Fruit fly (Drosophila melanogaster): ENCODE results near the gene Lgr3.

Gene Lgr3

DNA sequence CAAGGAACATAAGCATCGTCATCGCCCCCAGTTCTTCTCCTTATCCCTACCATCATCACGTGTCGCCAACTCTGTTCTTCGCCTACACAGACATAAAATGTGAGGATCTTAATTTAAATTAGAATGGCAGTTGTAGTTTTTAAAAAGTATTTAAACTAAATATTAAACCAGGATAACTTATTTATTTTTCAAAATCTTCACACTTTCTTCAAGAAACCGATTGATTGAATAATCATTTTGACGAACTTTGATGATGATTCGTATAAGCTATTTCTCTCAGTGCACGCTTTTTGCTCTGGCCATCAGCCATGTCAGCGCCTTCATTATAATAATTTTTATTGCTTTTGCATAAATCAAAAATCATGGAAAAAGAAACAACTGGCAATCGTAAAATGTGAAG lies 26.6 kb upstream of the Lgr3 start:
- TF ChIP-seq pan (optimal IDR thresholded peaks at IDR 0.05) (no peak), Dll (optimal IDR thresholded peaks at IDR 0.05) (no peak), EcR (GFP tag; optimal IDR thresholded peaks at IDR 0.05) (no peak), psq (optimal IDR thresholded peaks at IDR 0.05) (no peak), usp (GFP tag; optimal IDR thresholded peaks at IDR 0.05) (no peak), CG8478 (optimal IDR thresholded peaks at IDR 0.05) (no peak)

DNA sequence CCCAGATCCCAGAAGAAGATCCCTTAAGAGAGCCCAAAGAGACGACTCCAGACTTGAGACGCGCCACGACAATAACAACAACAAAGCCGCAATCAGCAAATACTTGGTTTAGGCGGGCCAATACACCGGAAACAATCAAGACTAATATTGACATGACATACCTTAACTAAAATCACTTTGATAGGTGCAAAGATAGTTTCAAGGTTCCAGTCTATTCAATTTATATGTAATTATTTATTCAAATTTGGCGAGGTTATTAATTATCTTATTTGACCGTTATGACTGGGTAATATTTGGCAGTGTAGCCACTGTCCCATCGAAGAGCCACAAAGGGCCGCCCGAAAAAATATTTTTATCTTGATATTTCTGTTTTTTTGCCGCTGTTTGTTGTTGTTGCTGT lies 25.1 kb upstream of the Lgr3 start:
- TF ChIP-seq pan (optimal IDR thresholded peaks at IDR 0.05) (no peak), usp (GFP tag; optimal IDR thresholded peaks at IDR 0.05) (no peak), psq (optimal IDR thresholded peaks at IDR 0.05) (no peak), CG8478 (optimal IDR thresholded peaks at IDR 0.05) (no peak), EcR (GFP tag; optimal IDR thresholded peaks at IDR 0.05) (no peak)

DNA sequence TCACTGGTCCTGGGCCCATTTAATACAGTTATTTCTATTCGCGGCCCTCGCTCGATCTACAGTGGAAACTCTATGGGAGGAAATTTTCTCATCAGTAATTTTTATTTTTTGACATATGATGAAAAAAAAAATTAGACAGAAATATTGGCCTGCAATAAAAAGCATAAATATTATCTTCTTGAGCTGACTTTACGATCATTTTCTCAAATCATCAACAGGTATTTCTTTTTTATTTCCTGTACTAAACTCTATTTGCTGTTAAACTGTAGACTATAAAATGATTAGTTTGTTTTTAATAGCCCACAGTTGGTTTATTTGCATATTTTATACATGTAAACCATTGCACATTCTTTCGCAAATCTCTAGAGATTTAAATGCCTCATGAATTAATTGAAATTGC lies 21.4 kb upstream of the Lgr3 start:
- no peak for TF ChIP-seq CG8478 (optimal IDR thresholded peaks at IDR 0.05)
- TF ChIP-seq pan (optimal IDR thresholded peaks at IDR 0.05), result no peak
- no peak for TF ChIP-seq psq (optimal IDR thresholded peaks at IDR 0.05)
- no peak for TF ChIP-seq usp (GFP tag; optimal IDR thresholded peaks at IDR 0.05)
- no peak for TF ChIP-seq Dll (optimal IDR thresholded peaks at IDR 0.05)

DNA sequence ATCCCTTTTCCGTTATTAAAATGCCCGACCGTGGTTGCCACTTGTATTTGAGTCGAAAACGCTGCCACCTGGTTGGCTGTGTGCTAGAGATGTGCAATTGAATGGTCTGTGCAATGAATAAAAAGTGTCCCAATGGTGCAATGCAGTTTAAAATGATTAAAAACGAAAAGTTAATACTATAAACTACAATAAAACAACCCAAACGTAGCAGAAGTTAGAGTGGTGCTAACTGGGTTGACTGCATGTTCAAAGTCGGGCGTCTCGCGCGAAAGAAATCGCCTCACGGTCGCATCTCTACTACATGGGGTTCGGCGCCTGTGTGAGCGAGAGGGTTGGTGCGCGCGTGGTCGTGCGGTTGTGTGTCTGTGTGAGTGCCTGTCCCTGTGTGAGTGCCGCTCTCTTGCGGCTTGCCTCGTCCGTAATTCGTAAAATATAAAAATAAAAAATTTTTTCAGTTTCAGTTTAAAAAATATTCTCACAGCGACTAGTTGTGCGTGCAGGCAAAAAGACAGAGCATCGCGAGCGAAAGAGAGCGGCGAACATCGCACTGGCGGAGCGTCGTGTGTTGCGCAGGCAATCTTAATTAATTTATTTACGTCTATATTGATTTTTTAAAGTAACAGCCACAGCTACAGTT lies 18.6 kb upstream of the Lgr3 start:
- TF ChIP-seq psq (optimal IDR thresholded peaks at IDR 0.05) (no peak), CG8478 (optimal IDR thresholded peaks at IDR 0.05) (peak; percentile 6)

DNA sequence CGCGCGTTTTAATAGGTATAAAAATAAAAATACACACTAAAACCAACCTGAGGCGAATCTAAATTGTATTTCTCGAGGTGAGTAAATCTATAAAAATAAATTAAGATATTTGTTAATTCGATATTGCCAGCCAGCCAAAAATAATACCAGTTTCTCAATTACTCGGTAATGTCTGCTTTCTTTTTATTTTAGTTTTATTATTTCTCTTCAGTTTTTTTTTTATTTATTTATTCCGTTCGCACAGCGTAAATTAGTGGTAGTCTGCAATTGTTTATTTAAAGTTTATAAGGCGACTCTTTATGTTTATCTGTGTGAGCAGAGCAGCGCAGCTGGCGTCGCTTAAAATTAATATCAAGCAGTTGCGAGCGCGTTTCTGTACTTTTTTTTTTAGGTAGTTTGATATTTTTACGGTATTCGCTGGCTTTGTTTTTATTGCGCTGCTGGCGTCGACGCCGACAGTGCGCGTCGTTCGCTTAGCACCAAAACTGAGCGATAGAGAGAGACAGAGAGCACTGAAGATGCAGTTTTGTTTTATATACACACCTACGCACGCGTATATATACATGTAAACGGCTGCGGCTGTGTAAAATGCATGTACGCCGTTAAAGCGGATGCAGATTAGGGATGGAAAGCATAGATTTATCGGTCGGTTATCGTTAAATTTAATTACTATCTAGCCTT lies 17.9 kb upstream of the Lgr3 start:
- no peak for TF ChIP-seq pan (optimal IDR thresholded peaks at IDR 0.05)
- no peak for TF ChIP-seq EcR (GFP tag; optimal IDR thresholded peaks at IDR 0.05)
- no peak for TF ChIP-seq usp (GFP tag; optimal IDR thresholded peaks at IDR 0.05)
- TF ChIP-seq Dll (optimal IDR thresholded peaks at IDR 0.05), result no peak
- no peak for TF ChIP-seq CG8478 (optimal IDR thresholded peaks at IDR 0.05)
- no peak for TF ChIP-seq psq (optimal IDR thresholded peaks at IDR 0.05)

DNA sequence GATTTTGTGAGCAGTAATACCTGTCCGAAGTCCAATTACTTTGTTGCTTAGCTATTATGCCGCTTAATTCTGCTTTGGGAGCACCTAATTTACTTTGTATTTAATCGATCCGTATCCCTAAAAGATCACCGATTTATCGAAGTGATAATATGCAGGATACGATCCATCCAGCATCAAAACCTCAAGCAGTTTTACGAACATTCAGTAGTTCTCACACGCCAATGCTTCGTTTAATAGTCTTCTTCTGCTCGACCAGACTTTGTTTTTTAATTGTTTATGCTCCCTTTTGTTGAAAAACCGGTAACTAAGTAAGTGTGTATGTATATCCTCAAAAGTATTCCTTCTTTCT lies 17.4 kb upstream of the Lgr3 start:
- TF ChIP-seq EcR (GFP tag; optimal IDR thresholded peaks at IDR 0.05) (no peak), pan (optimal IDR thresholded peaks at IDR 0.05) (no peak), CG8478 (optimal IDR thresholded peaks at IDR 0.05) (no peak)

DNA sequence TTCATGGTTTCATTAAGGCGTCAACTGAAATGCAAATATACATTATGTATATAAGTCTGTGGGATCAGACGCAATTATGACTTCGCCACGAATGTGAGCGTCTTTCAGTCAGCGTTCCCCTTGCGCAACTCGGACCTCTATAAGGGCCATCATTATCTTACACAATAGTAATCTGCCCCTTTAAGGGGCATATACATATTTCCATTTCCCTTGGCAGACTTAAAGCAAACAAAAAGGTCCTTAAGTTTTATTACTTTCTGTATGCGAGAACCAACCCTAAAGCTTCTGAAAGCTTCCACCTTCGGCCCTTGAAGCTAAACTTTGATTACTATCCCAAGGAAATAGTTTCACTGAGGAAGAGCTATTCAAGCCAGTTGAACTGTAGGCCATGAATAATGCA lies 15.2 kb upstream of the Lgr3 start:
- no peak for TF ChIP-seq Dll (optimal IDR thresholded peaks at IDR 0.05)

DNA sequence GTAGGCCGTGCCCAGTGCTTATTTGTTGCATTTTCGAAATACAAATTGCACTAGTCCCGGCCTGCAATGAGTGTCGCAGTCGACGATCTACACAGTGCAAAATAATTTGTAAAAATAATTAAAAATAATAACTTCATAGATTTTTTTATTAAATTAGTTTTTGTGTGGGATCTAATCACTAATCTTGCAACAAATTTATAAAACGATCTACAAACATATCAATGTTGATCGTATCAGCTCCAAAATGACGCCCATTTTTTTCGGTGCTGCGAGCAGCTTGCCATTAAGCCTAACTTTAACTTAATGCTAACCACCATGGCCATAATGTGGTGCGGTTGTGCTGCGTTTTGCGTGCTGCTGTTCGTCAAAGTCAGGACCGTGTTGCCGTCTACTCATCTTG lies 14.2 kb upstream of the Lgr3 start:
- no peak for TF ChIP-seq Dll (optimal IDR thresholded peaks at IDR 0.05)
- no peak for TF ChIP-seq CG8478 (optimal IDR thresholded peaks at IDR 0.05)
- TF ChIP-seq psq (optimal IDR thresholded peaks at IDR 0.05), result no peak
- TF ChIP-seq pan (optimal IDR thresholded peaks at IDR 0.05), result no peak
- no peak for TF ChIP-seq EcR (GFP tag; optimal IDR thresholded peaks at IDR 0.05)
- no peak for TF ChIP-seq usp (GFP tag; optimal IDR thresholded peaks at IDR 0.05)

DNA sequence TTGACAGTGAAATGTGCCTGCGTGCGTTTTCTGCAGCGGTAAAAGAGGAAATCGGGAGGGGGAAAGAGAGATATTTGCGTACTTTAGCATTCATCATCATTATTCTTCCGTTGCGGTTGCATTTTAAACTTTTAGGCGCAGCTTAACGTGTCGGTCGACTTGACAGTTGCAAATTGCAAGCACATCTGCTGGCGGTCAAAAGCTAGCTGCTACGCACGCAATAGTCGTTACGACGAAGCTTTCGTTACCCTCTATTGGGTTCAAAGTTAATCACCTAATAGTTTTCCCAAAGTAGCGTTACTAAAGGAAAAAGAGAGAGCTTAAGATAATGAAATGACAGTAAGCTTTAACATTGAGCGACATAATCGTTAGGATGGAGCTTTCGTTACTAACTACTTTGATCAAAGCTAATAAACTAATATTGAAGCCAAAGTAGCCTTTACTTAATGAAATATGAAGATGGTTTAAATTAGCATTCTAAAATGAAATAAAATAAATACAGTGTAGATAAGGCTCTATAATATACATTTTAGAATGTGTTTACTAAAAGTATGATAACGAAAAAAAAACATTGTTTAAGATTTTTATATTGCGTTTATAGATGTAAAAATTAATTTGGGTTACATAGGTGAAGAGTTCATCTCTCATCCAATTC lies 13.4 kb upstream of the Lgr3 start:
- TF ChIP-seq Dll (optimal IDR thresholded peaks at IDR 0.05), result no peak
- no peak for TF ChIP-seq usp (GFP tag; optimal IDR thresholded peaks at IDR 0.05)
- no peak for TF ChIP-seq psq (optimal IDR thresholded peaks at IDR 0.05)
- TF ChIP-seq EcR (GFP tag; optimal IDR thresholded peaks at IDR 0.05), result no peak
- no peak for TF ChIP-seq pan (optimal IDR thresholded peaks at IDR 0.05)
- no peak for TF ChIP-seq CG8478 (optimal IDR thresholded peaks at IDR 0.05)

DNA sequence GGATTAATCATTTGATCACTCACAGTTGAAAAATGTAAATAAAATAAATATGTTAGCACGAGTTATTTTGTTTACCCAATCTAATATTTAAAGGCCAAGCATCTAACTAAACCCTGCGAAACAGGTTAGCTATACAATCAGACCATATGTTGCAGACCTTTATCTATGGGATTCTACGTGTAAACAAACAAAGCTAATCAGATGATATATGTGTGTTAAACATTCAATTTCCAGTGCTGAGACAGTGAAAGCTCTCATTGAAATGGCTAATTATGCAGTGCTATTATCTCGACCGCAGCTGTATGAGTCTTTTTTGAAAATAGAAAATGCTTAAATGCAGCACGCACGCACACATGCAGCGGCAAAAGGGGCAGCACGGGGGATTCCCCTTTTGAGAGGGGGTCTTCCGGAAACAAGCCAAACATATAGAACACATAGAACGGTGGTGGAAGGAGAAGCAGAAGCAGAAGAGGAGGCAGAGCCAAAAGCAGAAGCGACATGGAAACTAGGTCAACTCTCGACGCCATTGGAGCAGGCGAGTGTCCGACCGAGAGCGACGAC lies 5.7 kb upstream of the Lgr3 start:
- TF ChIP-seq usp (GFP tag; optimal IDR thresholded peaks at IDR 0.05), result no peak
- no peak for TF ChIP-seq EcR (GFP tag; optimal IDR thresholded peaks at IDR 0.05)
- TF ChIP-seq psq (optimal IDR thresholded peaks at IDR 0.05), result no peak
- TF ChIP-seq Dll (optimal IDR thresholded peaks at IDR 0.05), result no peak

DNA sequence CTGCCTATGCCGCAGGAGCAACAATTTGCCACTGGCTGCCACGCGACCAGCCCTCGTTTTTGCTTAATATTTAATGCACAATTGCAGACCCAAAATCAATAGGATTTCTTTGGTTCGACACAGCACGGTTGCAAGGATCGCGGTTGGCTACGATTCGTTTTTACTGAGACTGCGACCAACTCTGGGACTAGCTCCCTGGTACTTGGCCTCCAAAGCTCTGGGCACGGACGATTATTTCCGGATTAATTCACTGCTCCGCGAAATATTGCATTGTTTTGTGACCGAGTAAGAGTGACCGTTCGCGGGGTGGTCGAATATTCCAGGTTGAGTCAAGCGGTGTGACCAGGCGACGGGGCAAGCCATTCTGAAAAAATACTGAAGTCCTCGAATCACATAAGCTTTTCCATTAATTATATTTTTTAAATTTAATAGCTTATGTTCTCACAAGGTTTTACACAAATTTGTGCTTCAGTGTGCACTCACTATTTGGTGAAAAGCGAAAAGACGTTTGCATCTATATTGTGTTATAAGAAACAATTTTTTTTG lies 4.6 kb upstream of the Lgr3 start, which contains the start of gene Tnks:
TSS of gene Tnks (minus strand) at position 302 of the 546 bp plus-strand sequence.
- TF ChIP-seq pan (optimal IDR thresholded peaks at IDR 0.05), result no peak
- no peak for TF ChIP-seq EcR (GFP tag; optimal IDR thresholded peaks at IDR 0.05)
- no peak for TF ChIP-seq psq (optimal IDR thresholded peaks at IDR 0.05)
- no peak for TF ChIP-seq CG8478 (optimal IDR thresholded peaks at IDR 0.05)
- TF ChIP-seq Dll (optimal IDR thresholded peaks at IDR 0.05), result no peak
- TF ChIP-seq usp (GFP tag; optimal IDR thresholded peaks at IDR 0.05), result no peak

DNA sequence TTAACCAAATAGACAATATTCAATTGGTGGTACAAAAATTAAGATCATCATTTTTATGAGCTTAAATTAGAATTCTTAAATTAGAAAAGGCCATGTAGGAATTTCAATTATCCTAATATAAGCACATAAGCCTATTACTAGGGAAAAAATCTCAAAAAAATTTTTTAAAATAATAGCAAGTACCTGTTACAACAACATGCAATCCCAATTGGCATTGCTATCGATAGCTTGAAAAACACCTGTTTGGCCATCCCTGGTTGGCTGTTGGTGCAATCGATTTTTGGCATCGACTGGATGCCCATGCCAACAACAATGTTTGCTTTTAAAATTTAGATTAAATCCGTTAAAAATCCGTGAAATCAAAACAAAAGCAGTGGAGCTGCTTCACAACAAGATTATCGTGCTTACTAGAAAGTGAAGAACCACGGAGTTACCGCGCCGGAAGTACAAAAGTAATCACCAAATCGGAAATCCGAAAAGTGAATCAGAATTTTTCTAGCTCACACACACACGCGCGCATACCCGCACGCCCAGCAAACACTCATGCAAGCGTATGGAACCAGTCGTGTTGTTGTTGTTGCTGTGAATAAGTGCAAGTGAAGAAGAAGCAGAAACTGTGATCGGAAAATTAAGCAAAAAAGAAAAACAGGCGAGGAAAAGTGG lies 3.9 kb upstream of the Lgr3 start, which contains the start of gene RASSF8:
TSS of gene RASSF8 (plus strand) at position 265 of the 663 bp plus-strand sequence.
- TF ChIP-seq usp (GFP tag; optimal IDR thresholded peaks at IDR 0.05), result no peak
